Worm (Caenorhabditis elegans): Measurements from ENCODE around the gene ndab-2.

DNA sequence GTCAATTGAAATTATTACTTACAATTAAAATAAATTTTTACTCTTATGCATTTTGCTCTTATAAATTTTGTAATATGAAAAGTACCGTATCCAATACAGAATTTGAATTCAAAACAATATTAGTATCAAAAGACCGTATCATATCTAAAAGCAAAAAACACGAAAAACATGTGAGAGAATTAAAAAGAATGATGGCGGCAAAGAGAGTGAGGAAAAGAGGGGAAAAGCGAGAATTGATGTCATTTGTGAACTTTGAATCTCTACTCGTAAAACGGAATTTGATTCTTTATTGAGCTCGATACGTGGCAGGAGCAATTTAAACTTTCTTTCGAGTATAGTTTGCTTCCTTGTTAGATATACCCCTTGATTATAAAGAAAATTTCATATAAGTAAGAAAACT lies 26.0 kb upstream of the ndab-2 start:
- TF ChIP-seq nhr-237 (tag; optimal IDR thresholded peaks at IDR 0.05) (no peak), unc-62 (GFP tag; optimal IDR thresholded peaks at IDR 0.05) (no peak), lin-13 (GFP tag; optimal IDR thresholded peaks at IDR 0.05) (no peak)
